Worm (Caenorhabditis elegans) whole organism, L3 larva: ENCODE measurements around the gene C47G2.4.

Experiments
- ama-1 ChIP-seq: fragments of 150-350 bp; optimal IDR thresholded peaks from 2 replicates; lab custom pipeline; 2018

C47G2.4 gene

DNA sequence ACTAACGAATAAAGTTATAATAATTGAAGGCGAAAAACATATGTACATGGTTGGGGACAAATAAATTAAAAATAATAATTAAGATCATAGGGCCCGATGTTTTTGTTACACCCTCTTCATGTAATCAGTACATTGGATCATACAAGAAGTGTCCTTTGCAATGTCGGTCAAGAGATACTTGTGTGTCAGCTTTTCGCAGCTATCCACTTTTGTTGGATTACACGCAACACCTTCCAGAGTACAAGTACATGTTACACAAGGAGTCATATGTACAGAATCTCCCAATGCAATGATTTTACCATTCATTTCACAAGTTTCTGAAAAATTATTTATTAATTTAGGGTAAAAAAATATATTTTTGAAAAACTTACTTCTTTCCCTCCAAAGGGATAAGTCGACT is 52.4 kb downstream of the C47G2.4 start:
- no peak for TF ChIP-seq ama-1 (lab: Kevin White, UChicago)
- TF ChIP-seq, all 47 proteins: peak for 0
